Worm (Caenorhabditis elegans) whole organism, L1 larva: ENCODE data around the gene F35A5.2.

Experiments used
- elt-3 ChIP-seq, 6 experiments: fragments of 150-350 bp in 1 of 6; sonication (generic microtip); optimal IDR thresholded peaks; 2 replicates each; lab custom pipeline; 2017 to 2018; ENCODE audit warnings: missing biosample characterization in 6 of 6, missing genetic modification characterization in 6 of 6, inconsistent platforms in 1 of 6
- lin-39 ChIP-seq: fragments of 150-350 bp; optimal IDR thresholded peaks from 2 replicates; lab custom pipeline; 2014; ENCODE audit warnings: missing biosample characterization, missing genetic modification reagents, missing genetic modification characterization
- mep-1 ChIP-seq: fragments of 150-350 bp; optimal IDR thresholded peaks from 2 replicates; lab custom pipeline; 2014; ENCODE audit warnings: missing biosample characterization, missing genetic modification characterization
- nhr-237 ChIP-seq: fragments of 150-350 bp; optimal IDR thresholded peaks from 2 replicates; lab custom pipeline; 2014; ENCODE audit warnings: missing biosample characterization, missing genetic modification characterization
- zag-1 ChIP-seq: fragments of 150-350 bp; optimal IDR thresholded peaks from 2 replicates; lab custom pipeline; 2014; ENCODE audit warnings: missing biosample characterization, missing genetic modification characterization
- ztf-11 ChIP-seq, 2 experiments: sonication (generic microtip); optimal IDR thresholded peaks; 2 replicates each; lab custom pipeline; 2016 to 2017; ENCODE audit warnings: missing genetic modification characterization in 2 of 2, missing biosample characterization in 1 of 2, missing compliant biosample characterization in 1 of 2
- ztf-4 ChIP-seq: fragments of 150-350 bp; optimal IDR thresholded peaks from 2 replicates; lab custom pipeline; 2014; ENCODE audit warnings: missing biosample characterization, missing genetic modification characterization

DNA sequence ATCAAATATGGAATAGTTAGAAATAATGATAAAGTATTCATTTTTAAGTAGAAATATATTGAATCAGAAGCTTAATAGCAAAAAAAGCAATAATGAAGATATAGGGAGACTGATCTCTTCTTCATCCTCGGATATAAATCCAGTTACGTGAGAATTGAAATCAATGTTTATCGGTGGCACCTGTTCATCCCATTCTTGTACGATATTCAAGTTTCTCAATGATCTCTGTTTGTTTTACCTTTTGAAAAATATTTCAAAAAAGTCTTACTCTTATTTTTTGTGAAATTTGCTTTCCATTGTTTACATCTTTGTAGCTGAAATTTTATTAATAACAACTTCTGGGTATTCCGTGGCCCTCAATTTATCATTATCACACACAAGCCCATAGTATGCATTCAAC, 46.5 kb upstream of the F35A5.2 start, which contains the start of gene T14G12.12:
- TF ChIP-seq ztf-4 (tag; lab: Kevin White, UChicago) (no peak), lin-39 (no peak), elt-3 (tag; optimal IDR thresholded peaks at IDR 0.05; lab: Kevin White, UChicago) (no peak), nhr-237 (tag; lab: Kevin White, UChicago) (no peak), zag-1 (no peak), mep-1 (tag; lab: Kevin White, UChicago) (no peak), ztf-11 (tag; optimal IDR thresholded peaks at IDR 0.05; lab: Kevin White, UChicago) (no peak)
